Fruit fly (Drosophila melanogaster) whole organism, embryonic: Measurements from ENCODE around the gene CG42299.
A peak's percentile ranks its signal among the peaks of the same experiment; 100 is the strongest.

ENCODE experiments used
- BtbVII ChIP-seq: fragments of 200-800 bp; sonication (Bioruptor generic); optimal IDR thresholded peaks from 3 replicates; lab custom pipeline; 2017; ENCODE audit warnings: missing biosample characterization, mild to moderate bottlenecking, missing genetic modification characterization
- Bteb2 ChIP-seq: fragments of 200-800 bp; sonication (Bioruptor generic); optimal IDR thresholded peaks from 2 replicates; lab custom pipeline; 2016; ENCODE audit warnings: missing biosample characterization, missing genetic modification characterization
- CG11504 ChIP-seq: fragments of 200-800 bp; sonication (Bioruptor generic); optimal IDR thresholded peaks from 3 replicates; lab custom pipeline; 2019; ENCODE audit warnings: missing biosample characterization, mild to moderate bottlenecking, missing genetic modification characterization, moderate library complexity
- CG12104 ChIP-seq: fragments of 200-800 bp; sonication (Bioruptor generic); optimal IDR thresholded peaks from 3 replicates; lab custom pipeline; 2016; ENCODE audit warnings: missing biosample characterization, missing genetic modification characterization
- CG12391 ChIP-seq: fragments of 200-800 bp; sonication (Bioruptor generic); optimal IDR thresholded peaks from 3 replicates; lab custom pipeline; 2018; ENCODE audit warnings: missing biosample characterization, mild to moderate bottlenecking, missing genetic modification characterization, moderate library complexity
- CG14667 ChIP-seq: fragments of 200-800 bp; sonication (Bioruptor generic); IDR thresholded peaks from 2 replicates; pipeline ENCODE4 v1.3.6; 2022; ENCODE audit warnings: missing biosample characterization, missing genetic modification characterization
- CG16779 ChIP-seq: fragments of 200-800 bp; sonication (Bioruptor generic); IDR thresholded peaks from 2 replicates; pipeline ENCODE4 v1.3.6; 2022; ENCODE audit warnings: missing biosample characterization, missing genetic modification characterization
- CG16813 ChIP-seq: fragments of 200-800 bp; sonication (Bioruptor generic); IDR thresholded peaks from 3 replicates; pipeline ENCODE4 v1.3.6; 2022; ENCODE audit warnings: missing biosample characterization, missing genetic modification characterization; ENCODE audit not compliant: partially characterized antibody
- CG17385 ChIP-seq: fragments of 200-800 bp; sonication (Bioruptor generic); optimal IDR thresholded peaks from 3 replicates; lab custom pipeline; 2018; ENCODE audit warnings: missing biosample characterization, mild to moderate bottlenecking, missing genetic modification characterization
- CG18619 ChIP-seq: fragments of 200-800 bp; sonication (Bioruptor generic); optimal IDR thresholded peaks from 3 replicates; lab custom pipeline; 2017; ENCODE audit warnings: missing biosample characterization, mild to moderate bottlenecking, missing genetic modification characterization
- CG18764 ChIP-seq: fragments of 200-800 bp; sonication (Bioruptor generic); optimal IDR thresholded peaks from 3 replicates; lab custom pipeline; 2016; ENCODE audit warnings: missing biosample characterization, missing genetic modification characterization
- CG2120 ChIP-seq: fragments of 200-800 bp; sonication (Bioruptor generic); optimal IDR thresholded peaks from 3 replicates; lab custom pipeline; 2016; ENCODE audit warnings: missing biosample characterization, missing genetic modification characterization
- CG2678 ChIP-seq: fragments of 200-800 bp; sonication (Bioruptor generic); optimal IDR thresholded peaks from 3 replicates; lab custom pipeline; 2019; ENCODE audit warnings: missing biosample characterization, mild to moderate bottlenecking, missing genetic modification characterization, moderate library complexity
- CG2712 ChIP-seq: fragments of 200-800 bp; optimal IDR thresholded peaks from 3 replicates; lab custom pipeline; 2019; ENCODE audit warnings: missing biosample characterization, mild to moderate bottlenecking, missing genetic modification characterization, moderate library complexity
- CG3163 ChIP-seq: fragments of 200-800 bp; sonication (Bioruptor generic); optimal IDR thresholded peaks from 3 replicates; lab custom pipeline; 2016; ENCODE audit warnings: missing biosample characterization, missing genetic modification characterization
- CG3407 ChIP-seq: fragments of 200-800 bp; sonication (Bioruptor generic); optimal IDR thresholded peaks from 2 replicates; lab custom pipeline; 2018; ENCODE audit warnings: missing biosample characterization, mild to moderate bottlenecking, missing genetic modification characterization
- CG4282 ChIP-seq: fragments of 200-800 bp; sonication (Bioruptor generic); optimal IDR thresholded peaks from 2 replicates; lab custom pipeline; 2016; ENCODE audit warnings: missing biosample characterization, missing genetic modification characterization
- CG4360 ChIP-seq: fragments of 200-800 bp; sonication (Bioruptor generic); IDR thresholded peaks from 2 replicates; pipeline ENCODE4 v1.3.6; 2022; ENCODE audit warnings: missing biosample characterization, missing genetic modification characterization
- CG4617 ChIP-seq: fragments of 200-800 bp; sonication (Bioruptor generic); optimal IDR thresholded peaks from 3 replicates; lab custom pipeline; 2016; ENCODE audit warnings: missing biosample characterization, missing genetic modification characterization, borderline replicate concordance
- CG5180 ChIP-seq: fragments of 200-800 bp; sonication (Bioruptor generic); optimal IDR thresholded peaks from 3 replicates; lab custom pipeline; 2017; ENCODE audit warnings: missing biosample characterization, missing genetic modification characterization, mild to moderate bottlenecking, moderate library complexity, missing genetic modification reagents
- CG5245 ChIP-seq: fragments of 200-800 bp; sonication (Bioruptor generic); optimal IDR thresholded peaks from 3 replicates; lab custom pipeline; 2016; ENCODE audit warnings: missing biosample characterization, missing genetic modification characterization
- CG7839 ChIP-seq: fragments of 200-800 bp; sonication (Bioruptor generic); optimal IDR thresholded peaks from 3 replicates; lab custom pipeline; 2018; ENCODE audit warnings: missing biosample characterization, mild to moderate bottlenecking, missing genetic modification characterization, moderate library complexity
- CG8388 ChIP-seq: fragments of 200-800 bp; sonication (Bioruptor generic); optimal IDR thresholded peaks from 2 replicates; lab custom pipeline; 2019; ENCODE audit warnings: missing biosample characterization, mild to moderate bottlenecking, missing genetic modification characterization, moderate library complexity
- Hey ChIP-seq: fragments of 200-800 bp; sonication (Bioruptor generic); optimal IDR thresholded peaks from 3 replicates; lab custom pipeline; 2018; ENCODE audit warnings: missing biosample characterization, mild to moderate bottlenecking, missing genetic modification characterization
- Hr51 ChIP-seq, 2 experiments: fragments of 200-800 bp; sonication (Bioruptor generic); optimal IDR thresholded peaks; 2 replicates in 1 of 2; 3 replicates in 1 of 2; lab custom pipeline; 2016 to 2018; ENCODE audit warnings: missing biosample characterization in 2 of 2, missing genetic modification characterization in 2 of 2, mild to moderate bottlenecking in 1 of 2, moderate library complexity in 1 of 2
- Hr78 ChIP-seq, 2 experiments: fragments of 200-800 bp in 1 of 2; fragments of >200 bp in 1 of 2; sonication (Bioruptor generic) in 1 of 2; optimal IDR thresholded peaks; 2 replicates each; lab custom pipeline; 2017 to 2019; ENCODE audit warnings: missing biosample characterization in 2 of 2, missing genetic modification characterization in 2 of 2, mild to moderate bottlenecking in 1 of 2, moderate library complexity in 1 of 2
- Sox102F ChIP-seq: fragments of 200-800 bp; sonication (Bioruptor generic); optimal IDR thresholded peaks from 2 replicates; lab custom pipeline; 2018; ENCODE audit warnings: missing biosample characterization, mild to moderate bottlenecking, missing genetic modification characterization, moderate library complexity
- ato ChIP-seq: fragments of 200-800 bp; sonication (Bioruptor generic); IDR thresholded peaks from 2 replicates; pipeline ENCODE4 v1.3.6; 2022; ENCODE audit warnings: missing biosample characterization, missing genetic modification characterization; ENCODE audit not compliant: partially characterized antibody
- dmrt99B ChIP-seq: fragments of 200-800 bp; sonication (Bioruptor generic); optimal IDR thresholded peaks from 2 replicates; lab custom pipeline; 2018; ENCODE audit warnings: missing biosample characterization, mild to moderate bottlenecking, missing genetic modification characterization, moderate library complexity
- fd102C ChIP-seq: fragments of 200-800 bp; sonication (Bioruptor generic); optimal IDR thresholded peaks from 2 replicates; lab custom pipeline; 2018; ENCODE audit warnings: missing biosample characterization, mild to moderate bottlenecking, missing genetic modification characterization, moderate library complexity
- gem ChIP-seq: fragments of 200-800 bp; sonication (Bioruptor generic); optimal IDR thresholded peaks from 2 replicates; lab custom pipeline; 2019; ENCODE audit warnings: missing biosample characterization, mild to moderate bottlenecking, missing genetic modification characterization, moderate library complexity
- grau ChIP-seq: fragments of 200-800 bp; optimal IDR thresholded peaks from 3 replicates; lab custom pipeline; 2019; ENCODE audit warnings: missing biosample characterization, mild to moderate bottlenecking, missing genetic modification characterization, moderate library complexity
- pho ChIP-seq: fragments of 200-800 bp; sonication (Bioruptor generic); optimal IDR thresholded peaks from 2 replicates; lab custom pipeline; 2016; ENCODE audit warnings: missing biosample characterization, missing genetic modification characterization
- row ChIP-seq: fragments of 200-800 bp; sonication (Bioruptor generic); IDR thresholded peaks from 3 replicates; pipeline ENCODE4 v1.3.6; 2022; ENCODE audit warnings: missing biosample characterization, missing genetic modification characterization
- sens ChIP-seq: fragments of 200-800 bp; sonication (Bioruptor generic); peaks from one replicate; lab custom pipeline; 2016; ENCODE audit warnings: missing biosample characterization, missing genetic modification characterization
- unpg ChIP-seq: fragments of 200-800 bp; sonication (Bioruptor generic); optimal IDR thresholded peaks from 3 replicates; lab custom pipeline; 2018; ENCODE audit warnings: missing biosample characterization, mild to moderate bottlenecking, missing genetic modification characterization, moderate library complexity

CG42299 gene

DNA sequence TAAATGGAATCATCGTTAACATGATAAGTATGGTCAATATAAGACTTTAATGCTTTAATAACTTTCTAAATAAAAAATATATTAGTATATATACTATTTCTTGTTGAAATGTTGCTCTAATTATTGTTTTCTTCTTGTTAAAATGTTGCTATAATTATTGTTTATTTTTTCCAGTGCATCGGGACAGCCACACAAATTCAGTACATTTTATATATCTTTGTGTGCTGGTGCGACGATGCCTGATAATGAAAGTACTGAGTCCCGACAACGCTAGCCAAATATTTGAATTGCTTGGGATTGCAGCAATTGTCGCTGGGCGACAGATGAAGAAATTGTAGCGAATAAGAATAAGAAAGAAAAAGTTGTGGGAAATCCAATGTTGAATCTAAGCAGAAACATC, 46.3 kb downstream of the CG42299 start:
- TF ChIP-seq CG7839 (tag; lab: Kevin White, UChicago) (peak; percentile 30), CG3407 (GFP tag; lab: Kevin White, UChicago) (no peak), grau (peak; percentile 17), CG12104 (no peak), CG2678 (tag; lab: Kevin White, UChicago) (peak; percentile 28), CG12391 (peak; percentile 5), BtbVII (GFP tag; lab: Kevin White, UChicago) (no peak), CG5245 (GFP tag; lab: Kevin White, UChicago) (no peak), CG16813 (GFP tag; lab: Robert Waterston, UW) (no peak), CG16779 (GFP tag; lab: Robert Waterston, UW) (no peak), row (GFP tag; lab: Robert Waterston, UW) (peak; percentile 4; the same call in 1 of the 3 replicates), CG5180 (no peak), sens (GFP tag; lab: Kevin White, UChicago) (no peak), CG11504 (tag; lab: Kevin White, UChicago) (peak; percentile 27), CG18619 (GFP tag; lab: Kevin White, UChicago) (no peak), ato (GFP tag; lab: Robert Waterston, UW) (no peak), CG2120 (no peak), Hey (tag; lab: Kevin White, UChicago) (no peak), CG4617 (GFP tag; lab: Kevin White, UChicago) (no peak), CG18764 (GFP tag; lab: Kevin White, UChicago) (no peak), unpg (peak; percentile 9), CG4360 (no peak), CG4282 (GFP tag; lab: Kevin White, UChicago) (no peak), dmrt99B (tag; lab: Kevin White, UChicago) (peak; percentile 9), CG2712 (tag; lab: Kevin White, UChicago) (peak; percentile 28), Bteb2 (GFP tag; lab: Kevin White, UChicago) (no peak), fd102C (GFP tag; lab: Kevin White, UChicago) (no peak), CG3163 (GFP tag; lab: Kevin White, UChicago) (no peak), Hr78 (GFP tag; optimal IDR thresholded peaks at IDR 0.05; lab: Kevin White, UChicago) (no peak), CG8388 (GFP tag; lab: Kevin White, UChicago) (no peak), Hr51 (GFP tag; optimal IDR thresholded peaks at IDR 0.05; lab: Kevin White, UChicago) (no peak), Sox102F (GFP tag; lab: Kevin White, UChicago) (peak; percentile 33), CG17385 (no peak), CG14667 (GFP tag; lab: Robert Waterston, UW) (no peak), gem (tag; lab: Kevin White, UChicago) (peak; percentile 36), pho (GFP tag; lab: Kevin White, UChicago) (no peak)
